Fruit fly (Drosophila melanogaster): ENCODE measurements around the gene Jasper.

Jasper gene

dm6 chr3R:30052455-30053046, at the start of gene Jasper (continued):
- TF ChIP-seq ftz-f1 (GFP tag; optimal IDR thresholded peaks at IDR 0.05) (peak; percentile 16), CG30020 (tag; optimal IDR thresholded peaks at IDR 0.05) (peak; percentile 21), dm (GFP tag; optimal IDR thresholded peaks at IDR 0.05) (peak; percentile 14), nom (GFP tag; optimal IDR thresholded peaks at IDR 0.05) (peak; percentile 43), Sox102F (GFP tag; optimal IDR thresholded peaks at IDR 0.05) (no peak), HLH3B (GFP tag; IDR thresholded peaks at IDR 0.05) (no peak), CG11695 (GFP tag; IDR thresholded peaks at IDR 0.05) (no peak), B-H1 (GFP tag; IDR thresholded peaks at IDR 0.05) (no peak), CG13424 (tag; optimal IDR thresholded peaks at IDR 0.05) (peak; percentile 2), tx (GFP tag; optimal IDR thresholded peaks at IDR 0.05) (no peak), CG17359 (tag; optimal IDR thresholded peaks at IDR 0.05) (peak; percentile 2), Xrp1 (GFP tag; IDR thresholded peaks at IDR 0.05) (no peak), dan (GFP tag; IDR thresholded peaks at IDR 0.05) (no peak), CG16813 (GFP tag; IDR thresholded peaks at IDR 0.05; ENCODE audit: partially characterized antibody) (0 out of 3 replicates have a peak, but pooled peaks have one; percentile 42), CG9609 (GFP tag; optimal IDR thresholded peaks at IDR 0.05) (no peak), Deaf1 (tag; optimal IDR thresholded peaks at IDR 0.05) (no peak), NK7.1 (GFP tag; optimal IDR thresholded peaks at IDR 0.05) (peak; percentile 24), HmgD (GFP tag; optimal IDR thresholded peaks at IDR 0.05) (peak; percentile 29), Dip3 (GFP tag; optimal IDR thresholded peaks at IDR 0.05) (no peak), CG43689 (GFP tag; IDR thresholded peaks at IDR 0.05) (no peak), ara (GFP tag; IDR thresholded peaks at IDR 0.05) (no peak), CG4854 (GFP tag; optimal IDR thresholded peaks at IDR 0.05) (no peak), CG15269 (tag; optimal IDR thresholded peaks at IDR 0.05) (peak; percentile 23), CG7786 (GFP tag; optimal IDR thresholded peaks at IDR 0.05) (no peak), CHES-1-like (GFP tag; optimal IDR thresholded peaks at IDR 0.05) (peak; percentile 79), abd-A (tag; optimal IDR thresholded peaks at IDR 0.05) (peak; percentile 60), Side (GFP tag; optimal IDR thresholded peaks at IDR 0.05) (no peak), H2.0 (GFP tag; IDR thresholded peaks at IDR 0.05) (no peak), emc (GFP tag; optimal IDR thresholded peaks at IDR 0.05) (no peak), eyg (GFP tag; optimal IDR thresholded peaks at IDR 0.05) (no peak), CG11504 (tag; optimal IDR thresholded peaks at IDR 0.05) (peak; percentile 27), CG34422 (GFP tag; IDR thresholded peaks at IDR 0.05) (peak; percentile 67; the same call in 1 of the 3 replicates), BtbVII (GFP tag; optimal IDR thresholded peaks at IDR 0.05) (no peak), CG6683 (GFP tag; optimal IDR thresholded peaks at IDR 0.05) (no peak), ranshi (GFP tag; IDR thresholded peaks at IDR 0.05) (no peak), croc (GFP tag; conservative IDR thresholded peaks at IDR 0.05) (no peak), HLHmδ (GFP tag; optimal IDR thresholded peaks at IDR 0.05) (no peak), p53 (GFP tag; optimal IDR thresholded peaks at IDR 0.05) (peak; percentile 27), tna (GFP tag; IDR thresholded peaks at IDR 0.05; ENCODE audit: partially characterized antibody) (no peak), otp (GFP tag; IDR thresholded peaks at IDR 0.05) (no peak), CG18619 (GFP tag; optimal IDR thresholded peaks at IDR 0.05) (no peak), CG3065 (GFP tag; optimal IDR thresholded peaks at IDR 0.05) (no peak), C15 (GFP tag; IDR thresholded peaks at IDR 0.05) (no peak), CG11723 (GFP tag; optimal IDR thresholded peaks at IDR 0.05) (no peak), peb (GFP tag; IDR thresholded peaks at IDR 0.05) (no peak), CG8290 (GFP tag; optimal IDR thresholded peaks at IDR 0.05) (no peak), CG8290 (tag; optimal IDR thresholded peaks at IDR 0.05) (peak in 1 of 2 experiments; percentile 55), tup (GFP tag; optimal IDR thresholded peaks at IDR 0.05) (no peak), CG4730 (GFP tag; IDR thresholded peaks at IDR 0.05) (no peak), CG2199 (GFP tag; IDR thresholded peaks at IDR 0.05) (no peak), pros (GFP tag; optimal IDR thresholded peaks at IDR 0.05) (no peak), slou (GFP tag; optimal IDR thresholded peaks at IDR 0.05) (no peak)
